Worm (Caenorhabditis elegans): ENCODE results near the gene T05C12.11.

- TF ChIP-seq him-1 (tag; optimal IDR thresholded peaks at IDR 0.05) (peak; percentile 84), dao-5 (tag; optimal IDR thresholded peaks at IDR 0.05) (no peak)
Measured at ce11 chrII:8185016-8185493, 14.8 kb upstream of the T05C12.11 start, which contains the start of the genes mig-5 and cct-1.
